Worm (Caenorhabditis elegans) whole organism, L1 larva: ENCODE results near the gene T08A11.1.

Experiments used
- fkh-10 ChIP-seq: sonication (generic microtip); optimal IDR thresholded peaks from 2 replicates; lab custom pipeline; 2017; ENCODE audit warnings: missing biosample characterization, missing genetic modification reagents, missing genetic modification characterization
- fkh-4 ChIP-seq: sonication (generic microtip); optimal IDR thresholded peaks from 2 replicates; lab custom pipeline; 2016; ENCODE audit warnings: missing compliant biosample characterization, missing genetic modification characterization, borderline replicate concordance
- lir-3 ChIP-seq: sonication (generic microtip); optimal IDR thresholded peaks from 2 replicates; lab custom pipeline; 2016; ENCODE audit warnings: mild to moderate bottlenecking, missing genetic modification characterization, moderate library complexity, missing compliant biosample characterization; ENCODE audit not compliant: poor library complexity
- nhr-76 ChIP-seq: sonication (generic microtip); optimal IDR thresholded peaks from 2 replicates; lab custom pipeline; 2017; ENCODE audit warnings: missing biosample characterization, missing genetic modification characterization
- tbx-2 ChIP-seq: sonication (generic microtip); optimal IDR thresholded peaks from 2 replicates; lab custom pipeline; 2016; ENCODE audit warnings: missing genetic modification characterization, missing compliant biosample characterization

DNA sequence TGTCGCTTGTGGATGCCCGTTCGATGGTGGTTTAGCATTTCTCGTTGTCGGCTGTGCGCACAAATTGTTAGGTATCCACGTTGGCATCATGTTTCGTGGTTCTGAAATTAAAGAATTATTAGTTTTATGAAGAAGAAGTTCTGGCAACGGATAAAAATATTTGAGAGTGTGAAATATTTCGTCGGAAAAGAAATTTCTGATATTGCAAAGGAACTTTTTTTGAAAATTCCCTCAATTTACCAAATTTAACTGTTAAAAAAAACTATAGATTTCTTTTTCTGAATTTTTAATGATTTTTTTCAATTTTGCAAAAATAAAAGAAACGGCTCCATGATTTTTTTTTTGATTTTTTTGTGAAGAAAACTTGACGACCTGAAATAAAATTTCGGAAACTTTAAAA, 34.9 kb downstream of the T08A11.1 start, which contains the start of gene mpk-1:
- TF ChIP-seq fkh-4 (tag; lab: Kevin White, UChicago) (no peak), lir-3 (tag; lab: Kevin White, UChicago) (no peak), nhr-76 (tag; lab: Kevin White, UChicago) (no peak), tbx-2 (tag; lab: Kevin White, UChicago) (no peak), fkh-10 (GFP tag; lab: Kevin White, UChicago) (no peak)
